Worm (Caenorhabditis elegans) whole organism, L4 larva: ENCODE results near the gene R13A5.7.

Experiments used
- Y75B8A.6 ChIP-seq: fragments of 200-800 bp; sonication (Bioruptor generic); IDR thresholded peaks from 2 replicates; pipeline ENCODE4 v1.3.6; 2022; ENCODE audit warnings: missing genetic modification reagents, missing genetic modification characterization, missing compliant biosample characterization
- ama-1 ChIP-seq: fragments of 150-350 bp; optimal IDR thresholded peaks from 2 replicates; lab custom pipeline; 2014; ENCODE audit warnings: inconsistent platforms, mixed read lengths
- arid-1 ChIP-seq: fragments of 200-800 bp; sonication (Bioruptor generic); conservative IDR thresholded peaks from 2 replicates; pipeline ENCODE4 v1.3.6; 2022; ENCODE audit warnings: missing genetic modification reagents, missing genetic modification characterization, missing compliant biosample characterization
- ceh-20 ChIP-seq: fragments of 200-800 bp; sonication (Bioruptor generic); IDR thresholded peaks from 2 replicates; pipeline ENCODE4 v1.3.6; 2022; ENCODE audit warnings: missing genetic modification reagents, missing genetic modification characterization, missing compliant biosample characterization
- duxl-1 ChIP-seq: sonication (generic microtip); optimal IDR thresholded peaks from 2 replicates; lab custom pipeline; 2016; ENCODE audit warnings: mild to moderate bottlenecking, missing genetic modification characterization, moderate library complexity, missing compliant biosample characterization; ENCODE audit not compliant: poor library complexity
- hlh-30 ChIP-seq: sonication (generic microtip); optimal IDR thresholded peaks from 2 replicates; lab custom pipeline; 2017; ENCODE audit warnings: antibody characterized with exemption, mild to moderate bottlenecking, missing genetic modification characterization, missing compliant biosample characterization; ENCODE audit not compliant: insufficient read depth
- jun-1 ChIP-seq: fragments of 150-350 bp; optimal IDR thresholded peaks from 2 replicates; lab custom pipeline; 2014; ENCODE audit warnings: missing biosample characterization, missing genetic modification reagents, missing genetic modification characterization
- lin-38 ChIP-seq: fragments of 200-800 bp; sonication (Bioruptor generic); IDR thresholded peaks from 2 replicates; pipeline ENCODE4 v1.3.6; 2022; ENCODE audit warnings: missing genetic modification reagents, missing genetic modification characterization, missing compliant biosample characterization
- nhr-76 ChIP-seq: fragments of 150-350 bp; optimal IDR thresholded peaks from 2 replicates; lab custom pipeline; 2014; ENCODE audit warnings: missing biosample characterization, missing genetic modification characterization
- nhr-77 ChIP-seq: fragments of 150-350 bp; optimal IDR thresholded peaks from 2 replicates; lab custom pipeline; 2014; ENCODE audit warnings: missing biosample characterization, missing genetic modification characterization
- pqm-1 ChIP-seq: sonication (generic microtip); optimal IDR thresholded peaks from 2 replicates; lab custom pipeline; 2017; ENCODE audit warnings: missing biosample characterization, missing genetic modification characterization
- zag-1 ChIP-seq: fragments of 150-350 bp; optimal IDR thresholded peaks from 2 replicates; lab custom pipeline; 2014; ENCODE audit warnings: missing biosample characterization, missing genetic modification characterization

DNA sequence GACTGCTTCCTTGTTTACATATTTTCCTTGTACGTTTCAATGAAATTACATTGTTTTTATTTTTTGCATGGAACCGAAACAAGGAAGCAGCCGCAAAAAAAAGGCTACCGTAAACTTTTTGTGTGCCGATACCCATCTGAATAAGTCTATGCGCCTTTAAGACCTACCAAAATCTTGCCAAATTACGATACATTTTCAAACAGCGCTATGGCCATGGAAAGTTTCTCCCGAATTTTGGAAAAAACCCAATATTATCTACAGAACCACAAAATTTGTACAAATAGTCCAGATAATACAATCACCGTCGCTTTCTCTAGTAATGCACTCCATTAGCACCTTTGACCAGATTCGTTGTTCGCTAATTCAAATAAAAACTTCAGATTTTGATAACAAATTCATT, 1.8 kb upstream of the R13A5.7 start:
- TF ChIP-seq nhr-76 (tag; lab: Kevin White, UChicago) (no peak), hlh-30 (tag; lab: Kevin White, UChicago) (no peak), jun-1 (tag; lab: Kevin White, UChicago) (no peak), zag-1 (no peak), lin-38 (GFP tag; lab: Robert Waterston, UW) (peak; percentile 40; the same call in 1 of the 2 replicates), arid-1 (0 out of 2 replicates have a peak, but pooled peaks have one; percentile 36), pqm-1 (tag; lab: Kevin White, UChicago) (no peak), Y75B8A.6 (GFP tag; lab: Robert Waterston, UW) (no peak), duxl-1 (tag; lab: Kevin White, UChicago) (no peak), ceh-20 (no peak), nhr-77 (tag; lab: Kevin White, UChicago) (no peak), ama-1 (lab: Kevin White, UChicago) (no peak)
